In genomic region chrX:13717053-13717671, ce11 we compare ENCODE assay signal across 1 worm cellular context.
TF ChIP-seq lines count a peak whose summit lies in the region.

Gene shc-3, plus strand, starts transcription at chrX:13717536.

TF ChIP-seq in whole organism, L4 larva, 104 proteins besides CTCF, POLR2A, EP300 and RAD21 (continued from another document):
- TF ChIP-seq nhr-6 (tag; optimal IDR thresholded peaks at IDR 0.05; lab: Kevin White, UChicago) = no peak
- TF ChIP-seq tag-97 (GFP tag; IDR thresholded peaks at IDR 0.05; lab: Robert Waterston, UW) = no peak
- TF ChIP-seq saeg-2 (GFP tag; IDR thresholded peaks at IDR 0.05; lab: Robert Waterston, UW) = no peak
- no peak for TF ChIP-seq gei-8 (GFP tag; optimal IDR thresholded peaks at IDR 0.05; lab: Kevin White, UChicago)
- TF ChIP-seq dve-1 (tag; optimal IDR thresholded peaks at IDR 0.05; lab: Kevin White, UChicago; ENCODE audit: insufficient read depth) = peak; percentile 25
- no peak for TF ChIP-seq mdt-29 (GFP tag; IDR thresholded peaks at IDR 0.05; lab: Robert Waterston, UW)
- TF ChIP-seq ceh-82 (tag; optimal IDR thresholded peaks at IDR 0.05; lab: Kevin White, UChicago) = no peak
- no peak for TF ChIP-seq rbr-2 (tag; optimal IDR thresholded peaks at IDR 0.05; lab: Kevin White, UChicago)
- TF ChIP-seq ZK546.5 (tag; optimal IDR thresholded peaks at IDR 0.05; lab: Kevin White, UChicago) = no peak
- no peak for TF ChIP-seq attf-4 (tag; optimal IDR thresholded peaks at IDR 0.05; lab: Kevin White, UChicago)
- TF ChIP-seq ama-1 (optimal IDR thresholded peaks at IDR 0.05; lab: Kevin White, UChicago) = no peak
- TF ChIP-seq aly-2 (tag; optimal IDR thresholded peaks at IDR 0.05; lab: Kevin White, UChicago) = no peak
- TF ChIP-seq T26A8.4 (GFP tag; IDR thresholded peaks at IDR 0.05; lab: Robert Waterston, UW) = no peak
- 0 out of 2 replicates have a peak, but pooled peaks have one; percentile 43 for TF ChIP-seq D1046.2 (GFP tag; IDR thresholded peaks at IDR 0.05; lab: Robert Waterston, UW)
- TF ChIP-seq egl-27 (tag; optimal IDR thresholded peaks at IDR 0.05; lab: Kevin White, UChicago) = no peak
- no peak for TF ChIP-seq Y75B8A.6 (GFP tag; IDR thresholded peaks at IDR 0.05; lab: Robert Waterston, UW)
- TF ChIP-seq php-3 (GFP tag; IDR thresholded peaks at IDR 0.05; lab: Robert Waterston, UW) = no peak
- peak; percentile 71 for TF ChIP-seq snpc-1.2 (GFP tag; IDR thresholded peaks at IDR 0.05; lab: Robert Waterston, UW)
- TF ChIP-seq zip-11 (GFP tag; IDR thresholded peaks at IDR 0.05; lab: Robert Waterston, UW) = 0 out of 2 replicates have a peak, but pooled peaks have one; percentile 31
- no peak for TF ChIP-seq nhr-48 (tag; optimal IDR thresholded peaks at IDR 0.05; lab: Kevin White, UChicago)
- no peak for TF ChIP-seq F37D6.2 (tag; optimal IDR thresholded peaks at IDR 0.05; lab: Kevin White, UChicago)
- TF ChIP-seq nhr-10 (tag; optimal IDR thresholded peaks at IDR 0.05; lab: Kevin White, UChicago) = no peak
- no peak for TF ChIP-seq nhr-25 (tag; optimal IDR thresholded peaks at IDR 0.05; lab: Kevin White, UChicago; ENCODE audit: borderline replicate concordance, insufficient read depth)
- peak in 1 of 2 experiments; percentile 33; a peak in 1 of 4 replicates for TF ChIP-seq madf-5 (GFP tag; IDR thresholded peaks at IDR 0.05; lab: Robert Waterston, UW)
- no peak for TF ChIP-seq lin-1 (GFP tag; IDR thresholded peaks at IDR 0.05; lab: Robert Waterston, UW)
- TF ChIP-seq daf-19 (GFP tag; conservative IDR thresholded peaks at IDR 0.05; lab: Robert Waterston, UW) = no peak
- TF ChIP-seq nhr-76 (tag; optimal IDR thresholded peaks at IDR 0.05; lab: Kevin White, UChicago) = no peak
- TF ChIP-seq F44E2.7 (GFP tag; IDR thresholded peaks at IDR 0.05; lab: Robert Waterston, UW) = no peak
- no peak for TF ChIP-seq set-16 (GFP tag; IDR thresholded peaks at IDR 0.05; lab: Robert Waterston, UW)
- no peak for TF ChIP-seq arid-1 (GFP tag; conservative IDR thresholded peaks at IDR 0.05; lab: Robert Waterston, UW)
- TF ChIP-seq lim-7 (GFP tag; IDR thresholded peaks at IDR 0.05; lab: Robert Waterston, UW) = no peak; the same call in 1 of the 2 replicates
- peak in 1 of 2 experiments; percentile 93 for TF ChIP-seq unc-62 (GFP tag; optimal IDR thresholded peaks at IDR 0.05 in 1 of 2; lab: Kevin White, UChicago)
- no peak for TF ChIP-seq unc-62 (tag; optimal IDR thresholded peaks at IDR 0.05; lab: Kevin White, UChicago)
- 0 out of 2 replicates have a peak, but pooled peaks have one; percentile 57 for TF ChIP-seq pha-4 (GFP tag; IDR thresholded peaks at IDR 0.05; lab: Robert Waterston, UW)
- TF ChIP-seq pha-4 (tag; optimal IDR thresholded peaks at IDR 0.05; lab: Kevin White, UChicago) = no peak
- peak; percentile 56 for TF ChIP-seq lin-38 (GFP tag; IDR thresholded peaks at IDR 0.05; lab: Robert Waterston, UW)
- no peak for TF ChIP-seq ceh-20 (GFP tag; IDR thresholded peaks at IDR 0.05; lab: Robert Waterston, UW)
- TF ChIP-seq zfp-2 (tag; optimal IDR thresholded peaks at IDR 0.05; lab: Kevin White, UChicago) = no peak
- no peak for TF ChIP-seq mxl-3 (GFP tag; optimal IDR thresholded peaks at IDR 0.05; lab: Kevin White, UChicago)
- no peak for TF ChIP-seq ztf-11 (tag; optimal IDR thresholded peaks at IDR 0.05; lab: Kevin White, UChicago)
- TF ChIP-seq F26F4.8 (GFP tag; conservative IDR thresholded peaks at IDR 0.05; lab: Robert Waterston, UW) = no peak
- TF ChIP-seq lin-13 (GFP tag; optimal IDR thresholded peaks at IDR 0.05; lab: Kevin White, UChicago) = no peak
